Fruit fly (Drosophila melanogaster): Measurements from ENCODE around the gene CG13887.

Gene CG13887

dm6 chr3L:796926-797802 is 40.5 kb upstream of the CG13887 start (continued):
- no peak for TF ChIP-seq CG31627 (GFP tag; optimal IDR thresholded peaks at IDR 0.05)
- peak; percentile 64 for TF ChIP-seq Eip78C (GFP tag)
- no peak for TF ChIP-seq Sox14 (GFP tag; optimal IDR thresholded peaks at IDR 0.05)
- peak; percentile 51 for TF ChIP-seq dsx (GFP tag; optimal IDR thresholded peaks at IDR 0.05; ENCODE audit: poor library complexity, severe bottlenecking)
- no peak for TF ChIP-seq vri (GFP tag; optimal IDR thresholded peaks at IDR 0.05)
- no peak for TF ChIP-seq lz (GFP tag; optimal IDR thresholded peaks at IDR 0.05)
- TF ChIP-seq OdsH (GFP tag; optimal IDR thresholded peaks at IDR 0.05), result no peak
- peak; percentile 65 for TF ChIP-seq svp (GFP tag)
- TF ChIP-seq CG6854 (GFP tag; optimal IDR thresholded peaks at IDR 0.05), result no peak
- TF ChIP-seq spab (GFP tag; optimal IDR thresholded peaks at IDR 0.05), result peak; percentile 32
- TF ChIP-seq CG6808 (GFP tag; optimal IDR thresholded peaks at IDR 0.05), result peak; percentile 25
- TF ChIP-seq CG3919 (GFP tag; optimal IDR thresholded peaks at IDR 0.05), result peak; percentile 56
- peak; percentile 28; the same call in 1 of the 2 replicates for TF ChIP-seq CG15336 (GFP tag; IDR thresholded peaks at IDR 0.05)
- peak; percentile 2 for TF ChIP-seq CG8319 (GFP tag; optimal IDR thresholded peaks at IDR 0.05)
- TF ChIP-seq acj6 (GFP tag; optimal IDR thresholded peaks at IDR 0.05), result peak; percentile 24

- no peak for TF ChIP-seq Hr38 (GFP tag; optimal IDR thresholded peaks at IDR 0.05)
- peak; percentile 55 for TF ChIP-seq pdm3 (GFP tag; optimal IDR thresholded peaks at IDR 0.05)
- peak; percentile 71 for TF ChIP-seq Hr39 (GFP tag; optimal IDR thresholded peaks at IDR 0.05)
- TF ChIP-seq CG7368 (GFP tag; optimal IDR thresholded peaks at IDR 0.05), result peak; percentile 54
- TF ChIP-seq vri (GFP tag; optimal IDR thresholded peaks at IDR 0.05), result peak; percentile 38
- peak; percentile 70 for TF ChIP-seq achi (GFP tag; optimal IDR thresholded peaks at IDR 0.05)
- no peak for TF ChIP-seq CG9139 (GFP tag; optimal IDR thresholded peaks at IDR 0.05)
- peak; percentile 46 for TF ChIP-seq CG8319 (GFP tag; optimal IDR thresholded peaks at IDR 0.05)
- peak; percentile 63 for TF ChIP-seq CG32006 (GFP tag; optimal IDR thresholded peaks at IDR 0.05)
- TF ChIP-seq CG16779 (tag; optimal IDR thresholded peaks at IDR 0.05), result no peak
- peak; percentile 34 for TF ChIP-seq net (GFP tag; optimal IDR thresholded peaks at IDR 0.05)
- peak; percentile 43 for TF ChIP-seq CG11902 (GFP tag; optimal IDR thresholded peaks at IDR 0.05)
- TF ChIP-seq CG11762 (GFP tag; optimal IDR thresholded peaks at IDR 0.05; ENCODE audit: insufficient read depth), result peak; percentile 5
- peak; percentile 27 for TF ChIP-seq CG6276 (GFP tag; optimal IDR thresholded peaks at IDR 0.05)
- TF ChIP-seq CG8632 (GFP tag; optimal IDR thresholded peaks at IDR 0.05), result peak; percentile 24
- peak; percentile 71 for TF ChIP-seq Smox (GFP tag; optimal IDR thresholded peaks at IDR 0.05)
- peak; percentile 65 for TF ChIP-seq CG6792 (GFP tag; optimal IDR thresholded peaks at IDR 0.05)
- TF ChIP-seq CG4318 (GFP tag; optimal IDR thresholded peaks at IDR 0.05), result peak; percentile 16
- TF ChIP-seq Ets96B (tag; optimal IDR thresholded peaks at IDR 0.05), result peak; percentile 60
- TF ChIP-seq CG1621 (tag; optimal IDR thresholded peaks at IDR 0.05), result no peak
- peak; percentile 55 for TF ChIP-seq CG3032 (tag; optimal IDR thresholded peaks at IDR 0.05)
- peak in 1 of 2 experiments; percentile 89 for TF ChIP-seq ss (GFP tag; optimal IDR thresholded peaks at IDR 0.05)
- TF ChIP-seq Sox102F (GFP tag; optimal IDR thresholded peaks at IDR 0.05), result peak; percentile 75
- peak; percentile 53 for TF ChIP-seq Eip75B (GFP tag; optimal IDR thresholded peaks at IDR 0.05)
- TF ChIP-seq cyc (GFP tag; optimal IDR thresholded peaks at IDR 0.05), result peak; percentile 79
- TF ChIP-seq CG6808 (GFP tag; optimal IDR thresholded peaks at IDR 0.05), result peak; percentile 40
- TF ChIP-seq CG3919 (GFP tag; optimal IDR thresholded peaks at IDR 0.05), result peak; percentile 78
- peak; percentile 60 for TF ChIP-seq CG10631 (GFP tag; optimal IDR thresholded peaks at IDR 0.05)
- TF ChIP-seq esn (GFP tag; optimal IDR thresholded peaks at IDR 0.05), result peak; percentile 78
- peak; percentile 42 for TF ChIP-seq CG34406 (GFP tag; optimal IDR thresholded peaks at IDR 0.05)
- TF ChIP-seq svp (GFP tag), result peak; percentile 92
- TF ChIP-seq Gug (GFP tag; IDR thresholded peaks at IDR 0.05), result no peak
- TF ChIP-seq spab (GFP tag; optimal IDR thresholded peaks at IDR 0.05), result peak; percentile 44
- TF ChIP-seq CG10669 (GFP tag; optimal IDR thresholded peaks at IDR 0.05), result peak; percentile 58
- TF ChIP-seq CG8119 (GFP tag; IDR thresholded peaks at IDR 0.05), result peak; percentile 55
- no peak for TF ChIP-seq Sox15 (GFP tag; optimal IDR thresholded peaks at IDR 0.05)
- TF ChIP-seq Met (GFP tag; optimal IDR thresholded peaks at IDR 0.05), result peak; percentile 72
- TF ChIP-seq dac (GFP tag; optimal IDR thresholded peaks at IDR 0.05), result no peak
Measured at dm6 chr3L:799837-800513, 37.7 kb upstream of the CG13887 start.
